Worm (Caenorhabditis elegans): ENCODE data around the gene T06E8.8.
A peak's percentile ranks its signal among the peaks of the same experiment; 100 is the strongest.

T06E8.8 gene

ce11 chrV:10087103-10087502, 43.6 kb downstream of the T06E8.8 start, which contains the start of gene R04B5.5 (continued):
- TF ChIP-seq snpc-1.2 (GFP tag; IDR thresholded peaks at IDR 0.05) (no peak), ctbp-1 (GFP tag; IDR thresholded peaks at IDR 0.05) (no peak), ces-1 (GFP tag; optimal IDR thresholded peaks at IDR 0.05) (no peak), pqm-1 (tag; optimal IDR thresholded peaks at IDR 0.05) (peak; percentile 37), egl-43 (GFP tag; IDR thresholded peaks at IDR 0.05) (no peak), mep-1 (tag; optimal IDR thresholded peaks at IDR 0.05) (peak; percentile 13)

- no peak for TF ChIP-seq duxl-1 (tag; optimal IDR thresholded peaks at IDR 0.05; ENCODE audit: poor library complexity)
- TF ChIP-seq unc-62 (GFP tag; optimal IDR thresholded peaks at IDR 0.05 in 1 of 2), result peak in 1 of 2 experiments; percentile 19
- TF ChIP-seq unc-62 (tag; optimal IDR thresholded peaks at IDR 0.05), result no peak
Observed at ce11 chrV:10090461-10090860, 46.9 kb downstream of the T06E8.8 start, which contains the start of gene R04B5.7. Gene R04B5.7 (minus strand): TSS chrV:10090561.

ce11 chrV:10091152-10091551, 47.6 kb downstream of the T06E8.8 start, which contains the start of gene R04B5.11:
Gene R04B5.11 (minus strand): TSS chrV:10091252.
- TF ChIP-seq ceh-28 (tag; optimal IDR thresholded peaks at IDR 0.05) (no peak), unc-130 (GFP tag; optimal IDR thresholded peaks at IDR 0.05) (no peak), F10B5.3 (tag; optimal IDR thresholded peaks at IDR 0.05) (no peak), lin-13 (GFP tag; optimal IDR thresholded peaks at IDR 0.05) (no peak), T20F7.1 (GFP tag; optimal IDR thresholded peaks at IDR 0.05) (no peak), nhr-42 (GFP tag; IDR thresholded peaks at IDR 0.05) (no peak), tra-1 (GFP tag; IDR thresholded peaks at IDR 0.05) (no peak), lin-15B (tag; optimal IDR thresholded peaks at IDR 0.05) (no peak), spr-3 (GFP tag; optimal IDR thresholded peaks at IDR 0.05) (no peak), dve-1 (tag; optimal IDR thresholded peaks at IDR 0.05; ENCODE audit: insufficient read depth) (no peak)

All from whole organism, L4 larva.